Fruit fly (Drosophila melanogaster): ENCODE measurements around the gene CG7884.

Gene CG7884

DNA sequence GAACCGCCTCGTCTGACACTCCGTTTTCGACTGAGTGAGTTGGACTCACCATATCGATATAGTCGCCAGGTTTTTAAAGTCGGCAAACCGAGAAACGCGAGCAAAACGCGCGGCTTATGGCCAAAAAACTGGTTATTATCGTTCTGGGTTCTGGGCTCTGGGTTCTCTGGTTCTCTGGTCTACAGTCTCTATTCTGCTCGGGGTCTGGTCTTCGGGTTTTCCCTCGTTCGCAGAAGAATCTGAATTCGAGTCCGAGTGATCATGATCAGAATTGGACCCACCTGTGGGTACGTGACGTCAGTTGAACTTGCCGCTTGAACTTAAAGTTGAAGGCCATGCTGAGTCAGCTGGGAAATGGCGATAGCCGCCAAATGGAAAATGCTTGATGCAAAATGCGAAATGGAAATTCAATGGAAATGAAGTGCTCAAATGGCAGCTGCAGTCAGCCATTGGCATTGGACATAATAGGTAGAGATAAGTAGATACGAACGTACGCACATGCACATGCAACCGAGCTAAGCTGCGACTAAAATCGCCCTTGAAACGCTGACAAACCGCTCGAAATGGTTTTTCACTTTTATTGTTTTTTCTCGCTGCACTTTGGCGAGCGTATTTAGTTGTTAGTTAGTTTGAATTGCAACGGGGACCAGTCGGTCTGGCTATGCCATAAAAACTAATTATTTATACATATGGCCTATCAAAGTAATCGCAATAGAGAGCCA is 45.4 kb upstream of the CG7884 start, which contains the start of gene CG33939:
TSS of gene CG33939 (minus strand) at position 51 of the 722 bp plus-strand sequence.
- no peak for TF ChIP-seq btn (GFP tag; optimal IDR thresholded peaks at IDR 0.05)
- TF ChIP-seq cato (GFP tag; optimal IDR thresholded peaks at IDR 0.05; ENCODE audit: borderline replicate concordance), result no peak
- no peak for TF ChIP-seq Jarid2 (GFP tag; optimal IDR thresholded peaks at IDR 0.05)
- TF ChIP-seq CG6813 (GFP tag; optimal IDR thresholded peaks at IDR 0.05), result no peak
- TF ChIP-seq CG1792 (GFP tag; optimal IDR thresholded peaks at IDR 0.05), result no peak
- no peak for TF ChIP-seq CG11696 (GFP tag; IDR thresholded peaks at IDR 0.05)
- no peak for TF ChIP-seq CG6175 (GFP tag; IDR thresholded peaks at IDR 0.05)
- no peak for TF ChIP-seq CG14965 (GFP tag; optimal IDR thresholded peaks at IDR 0.05; ENCODE audit: borderline replicate concordance)
- no peak for TF ChIP-seq CG7556 (GFP tag; optimal IDR thresholded peaks at IDR 0.05)
- TF ChIP-seq ssp (GFP tag; IDR thresholded peaks at IDR 0.05), result no peak
- 0 out of 4 replicates have a peak, but pooled peaks have one; percentile 73 for TF ChIP-seq chinmo (GFP tag; IDR thresholded peaks at IDR 0.05; ENCODE audit: partially characterized antibody)
- TF ChIP-seq slbo (GFP tag; IDR thresholded peaks at IDR 0.05), result no peak
- peak; percentile 8; the same call in 1 of the 2 replicates for TF ChIP-seq CG13287 (GFP tag; IDR thresholded peaks at IDR 0.05; ENCODE audit: partially characterized antibody)
- TF ChIP-seq amos (GFP tag; IDR thresholded peaks at IDR 0.05; ENCODE audit: partially characterized antibody), result no peak; the same call in 1 of the 2 replicates
- TF ChIP-seq YL-1 (GFP tag; optimal IDR thresholded peaks at IDR 0.05), result no peak
- TF ChIP-seq Trl (optimal IDR thresholded peaks at IDR 0.05), result peak in 1 of 2 experiments; percentile 1
- TF ChIP-seq Trl (GFP tag; optimal IDR thresholded peaks at IDR 0.05), result no peak
- no peak for TF ChIP-seq Sox102F (GFP tag; optimal IDR thresholded peaks at IDR 0.05)
- no peak for TF ChIP-seq NfI (GFP tag; optimal IDR thresholded peaks at IDR 0.05)
- no peak for TF ChIP-seq hth (optimal IDR thresholded peaks at IDR 0.05)
- peak; percentile 9 for TF ChIP-seq ftz-f1 (GFP tag; optimal IDR thresholded peaks at IDR 0.05)
- TF ChIP-seq CG2678 (tag; optimal IDR thresholded peaks at IDR 0.05), result no peak
- no peak for TF ChIP-seq CG17359 (tag; optimal IDR thresholded peaks at IDR 0.05)
- no peak for TF ChIP-seq run (tag; optimal IDR thresholded peaks at IDR 0.05)
- peak; percentile 65 for TF ChIP-seq Tbp (GFP tag; optimal IDR thresholded peaks at IDR 0.05)
- TF ChIP-seq CG8290 (GFP tag; optimal IDR thresholded peaks at IDR 0.05), result no peak
- no peak for TF ChIP-seq CG8290 (tag; optimal IDR thresholded peaks at IDR 0.05)
- peak; percentile 99 for TF ChIP-seq CG8359 (GFP tag; optimal IDR thresholded peaks at IDR 0.05; ENCODE audit: borderline replicate concordance)
- TF ChIP-seq Dll (GFP tag; IDR thresholded peaks at IDR 0.05; ENCODE audit: partially characterized antibody), result 0 out of 4 replicates have a peak, but pooled peaks have one; percentile 14
- no peak for TF ChIP-seq org-1 (GFP tag; optimal IDR thresholded peaks at IDR 0.05)
- TF ChIP-seq CG10321 (GFP tag; IDR thresholded peaks at IDR 0.05), result no peak
- no peak for TF ChIP-seq BtbVII (GFP tag; optimal IDR thresholded peaks at IDR 0.05)
- no peak for TF ChIP-seq CG14667 (GFP tag; IDR thresholded peaks at IDR 0.05)
- no peak for TF ChIP-seq Xrp1 (GFP tag; IDR thresholded peaks at IDR 0.05)
- peak; percentile 22 for TF ChIP-seq nom (GFP tag; optimal IDR thresholded peaks at IDR 0.05)
- TF ChIP-seq CG13894 (tag; optimal IDR thresholded peaks at IDR 0.05), result peak; percentile 92
- TF ChIP-seq CG6791 (GFP tag; IDR thresholded peaks at IDR 0.05; ENCODE audit: partially characterized antibody), result no peak
- TF ChIP-seq ase (GFP tag; IDR thresholded peaks at IDR 0.05), result no peak
- peak; percentile 24; the same call in 1 of the 2 replicates for TF ChIP-seq CG32532 (GFP tag; IDR thresholded peaks at IDR 0.05)
- no peak for TF ChIP-seq trh (GFP tag; optimal IDR thresholded peaks at IDR 0.05)
- no peak for TF ChIP-seq usp (GFP tag; optimal IDR thresholded peaks at IDR 0.05)
- peak; percentile 77 for TF ChIP-seq Deaf1 (tag; optimal IDR thresholded peaks at IDR 0.05)

Data from whole organism, embryonic.